Worm (Caenorhabditis elegans) whole organism, mixed stage, embryonic: Measurements from ENCODE around the gene kin-30.
"Not testable (repeated sequence)": the region's sequence is repeated elsewhere in the genome, so short reads cannot be mapped to it uniquely, and the experiment has no call there.

Source experiments
- M03D4.4 ChIP-seq: sonication (generic microtip); optimal IDR thresholded peaks from 2 replicates; lab custom pipeline; 2017; ENCODE audit warnings: mild to moderate bottlenecking, missing genetic modification characterization, missing compliant biosample characterization
- blmp-1 ChIP-seq: fragments of 150-350 bp; optimal IDR thresholded peaks from 2 replicates; lab custom pipeline; 2014; ENCODE audit warnings: missing biosample characterization, missing genetic modification characterization
- ceh-39 ChIP-seq: fragments of 150-350 bp; optimal IDR thresholded peaks from 2 replicates; lab custom pipeline; 2014; ENCODE audit warnings: missing biosample characterization, missing genetic modification characterization
- ceh-43 ChIP-seq: fragments of 200-800 bp; sonication (Bioruptor generic); optimal IDR thresholded peaks from 2 replicates; lab custom pipeline; 2018; ENCODE audit warnings: mild to moderate bottlenecking, missing genetic modification characterization, moderate library complexity, missing compliant biosample characterization
- ceh-83 ChIP-seq: fragments of 200-800 bp; sonication (Bioruptor generic); optimal IDR thresholded peaks from 2 replicates; lab custom pipeline; 2018; ENCODE audit warnings: mild to moderate bottlenecking, missing genetic modification characterization, missing compliant biosample characterization
- ces-1 ChIP-seq: fragments of 150-350 bp; optimal IDR thresholded peaks from 2 replicates; lab custom pipeline; 2014; ENCODE audit warnings: missing biosample characterization, missing genetic modification reagents, missing genetic modification characterization
- cnd-1 ChIP-seq: fragments of 200-800 bp; sonication (Bioruptor generic); optimal IDR thresholded peaks from 2 replicates; lab custom pipeline; 2018; ENCODE audit warnings: mild to moderate bottlenecking, missing genetic modification characterization, missing compliant biosample characterization
- drap-1 ChIP-seq: fragments of 200-800 bp; sonication (Bioruptor generic); optimal IDR thresholded peaks from 3 replicates; lab custom pipeline; 2018; ENCODE audit warnings: mild to moderate bottlenecking, missing genetic modification characterization, missing compliant biosample characterization
- elt-3 ChIP-seq: fragments of 150-350 bp; optimal IDR thresholded peaks from 2 replicates; lab custom pipeline; 2014; ENCODE audit warnings: missing biosample characterization, missing genetic modification characterization
- flh-1 ChIP-seq: fragments of 200-800 bp; sonication (Bioruptor generic); optimal IDR thresholded peaks from 2 replicates; lab custom pipeline; 2018; ENCODE audit warnings: mild to moderate bottlenecking, missing genetic modification characterization, moderate library complexity, missing compliant biosample characterization
- ham-2 ChIP-seq: fragments of 200-800 bp; sonication (Bioruptor generic); optimal IDR thresholded peaks from 2 replicates; lab custom pipeline; 2018; ENCODE audit warnings: mild to moderate bottlenecking, missing genetic modification characterization, missing compliant biosample characterization
- hlh-1 ChIP-seq: fragments of 150-350 bp; optimal IDR thresholded peaks from 2 replicates; lab custom pipeline; 2014; ENCODE audit warnings: missing biosample characterization, missing genetic modification reagents, missing genetic modification characterization
- lin-13 ChIP-seq: fragments of 150-350 bp; optimal IDR thresholded peaks from 2 replicates; lab custom pipeline; 2014; ENCODE audit warnings: missing biosample characterization, missing genetic modification characterization
- lin-32 ChIP-seq: fragments of 200-800 bp; sonication (Bioruptor generic); optimal IDR thresholded peaks from 2 replicates; lab custom pipeline; 2018; ENCODE audit warnings: mild to moderate bottlenecking, missing genetic modification characterization, missing compliant biosample characterization
- mab-5 ChIP-seq: fragments of 150-350 bp; optimal IDR thresholded peaks from 2 replicates; lab custom pipeline; 2014; ENCODE audit warnings: missing biosample characterization, missing genetic modification characterization
- mls-2 ChIP-seq: sonication (generic microtip); optimal IDR thresholded peaks from 2 replicates; lab custom pipeline; 2016; ENCODE audit warnings: mild to moderate bottlenecking, missing genetic modification characterization, moderate library complexity, missing compliant biosample characterization
- nhr-12 ChIP-seq: fragments of 150-350 bp; optimal IDR thresholded peaks from 2 replicates; lab custom pipeline; 2014; ENCODE audit warnings: missing biosample characterization, missing genetic modification characterization
- nhr-2 ChIP-seq: fragments of 150-350 bp; optimal IDR thresholded peaks from 2 replicates; lab custom pipeline; 2014; ENCODE audit warnings: missing biosample characterization, missing genetic modification characterization
- nhr-237 ChIP-seq: fragments of 150-350 bp; optimal IDR thresholded peaks from 2 replicates; lab custom pipeline; 2014; ENCODE audit warnings: missing biosample characterization, missing genetic modification characterization
- nhr-28 ChIP-seq: fragments of 150-350 bp; optimal IDR thresholded peaks from 2 replicates; lab custom pipeline; 2014; ENCODE audit warnings: missing biosample characterization, missing genetic modification characterization
- nhr-76 ChIP-seq: sonication (generic microtip); optimal IDR thresholded peaks from 2 replicates; lab custom pipeline; 2017; ENCODE audit warnings: missing biosample characterization, missing genetic modification characterization
- pha-4 ChIP-seq: fragments of 150-350 bp; optimal IDR thresholded peaks from 2 replicates; lab custom pipeline; 2018; ENCODE audit warnings: missing biosample characterization, missing genetic modification reagents, missing genetic modification characterization
- sem-2 ChIP-seq: fragments of 200-800 bp; sonication (Bioruptor generic); optimal IDR thresholded peaks from 2 replicates; lab custom pipeline; 2018; ENCODE audit warnings: mild to moderate bottlenecking, missing genetic modification characterization, missing compliant biosample characterization
- snpc-4 ChIP-seq: fragments of 150-350 bp; optimal IDR thresholded peaks from 2 replicates; lab custom pipeline; 2014; ENCODE audit warnings: missing biosample characterization, missing genetic modification characterization
- sptf-1 ChIP-seq: sonication (generic microtip); optimal IDR thresholded peaks from 2 replicates; lab custom pipeline; 2017; ENCODE audit warnings: mild to moderate bottlenecking, missing genetic modification characterization, moderate library complexity, missing compliant biosample characterization
- tbx-8 ChIP-seq: fragments of 200-800 bp; sonication (Bioruptor generic); optimal IDR thresholded peaks from 2 replicates; lab custom pipeline; 2018; ENCODE audit warnings: mild to moderate bottlenecking, missing genetic modification characterization, moderate library complexity, missing compliant biosample characterization
- unc-120 ChIP-seq: sonication (generic microtip); optimal IDR thresholded peaks from 2 replicates; lab custom pipeline; 2017; ENCODE audit warnings: missing genetic modification characterization, missing compliant biosample characterization; ENCODE audit not compliant: poor library complexity, severe bottlenecking
- unc-39 ChIP-seq: fragments of 150-350 bp; optimal IDR thresholded peaks from 2 replicates; lab custom pipeline; 2014; ENCODE audit warnings: missing biosample characterization, missing genetic modification characterization
- unc-62 ChIP-seq: fragments of 150-350 bp; optimal IDR thresholded peaks from 2 replicates; lab custom pipeline; 2014; ENCODE audit warnings: missing biosample characterization, missing genetic modification reagents, missing genetic modification characterization
- zip-8 ChIP-seq: fragments of 150-350 bp; optimal IDR thresholded peaks from 2 replicates; lab custom pipeline; 2014; ENCODE audit warnings: missing biosample characterization, missing genetic modification characterization
- ztf-11 ChIP-seq: fragments of 150-350 bp; optimal IDR thresholded peaks from 2 replicates; lab custom pipeline; 2014; ENCODE audit warnings: missing biosample characterization, missing genetic modification characterization

kin-30 gene

ce11 chrV:15211869-15212268, 32.7 kb upstream of the kin-30 start, which contains the start of gene sri-24:
Gene sri-24, plus strand, starts transcription at chrV:15212169.
- not testable (repeated sequence) for TF ChIP-seq unc-39 (tag; lab: Kevin White, UChicago); ces-1 (GFP tag; lab: Kevin White, UChicago); ham-2

ce11 chrV:15215175-15215574, 29.4 kb upstream of the kin-30 start, which contains the start of gene sri-26:
Gene sri-26, plus strand, starts transcription at chrV:15215475.
- TF ChIP-seq hlh-1 (tag; lab: Kevin White, UChicago); lin-32; ces-1 (GFP tag; lab: Kevin White, UChicago): not testable (repeated sequence)

DNA sequence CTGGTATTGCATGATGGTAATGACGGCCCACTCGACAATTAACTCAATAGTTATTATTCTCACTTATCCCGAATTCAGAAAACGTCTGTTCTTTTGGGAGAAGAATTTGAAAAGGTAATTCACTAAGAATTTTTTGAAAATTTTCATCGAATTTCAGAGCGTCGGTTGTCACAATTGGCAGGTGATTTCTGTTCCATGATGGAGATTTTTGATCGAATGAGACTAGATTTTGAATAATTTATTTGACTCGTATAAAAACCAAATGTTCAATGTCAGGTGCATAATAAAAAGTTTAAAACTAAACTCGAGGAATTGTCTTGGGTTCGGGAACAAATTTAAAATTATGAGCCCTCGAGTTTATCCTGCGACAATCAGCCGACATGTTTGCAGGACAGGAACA, 27.9 kb upstream of the kin-30 start, which contains the start of gene sri-25:
Gene sri-25, plus strand, starts transcription at position 301 of the 400 bp plus-strand sequence.
- TF ChIP-seq tbx-8 (GFP tag; lab: Kevin White, UChicago) (no peak), mls-2 (tag; lab: Kevin White, UChicago) (no peak), unc-39 (tag; lab: Kevin White, UChicago) (no peak)
- TF ChIP-seq, all 35 proteins: peak for 0

DNA sequence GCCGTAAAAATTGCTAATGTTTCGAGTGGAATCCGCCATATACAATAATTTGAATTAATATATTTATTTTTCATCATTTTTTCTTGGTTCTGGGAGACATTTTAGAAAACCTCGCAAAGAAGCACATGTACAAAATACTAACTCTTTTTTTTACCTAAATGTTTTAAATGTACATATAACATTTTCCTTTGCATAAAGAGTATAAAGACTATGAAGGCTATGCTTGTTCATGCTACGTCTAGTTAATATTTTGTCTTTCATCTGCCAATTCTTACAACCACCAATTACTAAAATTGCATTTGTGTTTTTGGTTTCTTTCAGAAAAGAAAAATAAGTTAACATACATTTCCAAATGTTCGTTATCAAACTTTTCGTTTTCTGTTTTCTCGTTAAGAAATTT, 23.2 kb upstream of the kin-30 start, which contains the start of gene irld-25:
Gene irld-25, plus strand, starts transcription at position 301 of the 400 bp plus-strand sequence.
- TF ChIP-seq unc-39 (tag; lab: Kevin White, UChicago) (no peak), ceh-43 (no peak), nhr-12 (tag; lab: Kevin White, UChicago) (no peak), unc-62 (GFP tag; lab: Kevin White, UChicago) (no peak), sptf-1 (tag; lab: Kevin White, UChicago) (no peak)

ce11 chrV:15223668-15224067, 20.9 kb upstream of the kin-30 start, which contains the start of gene srw-24:
Gene srw-24, plus strand, starts transcription at chrV:15223968.
- TF ChIP-seq zip-8 (no peak), ham-2 (no peak), nhr-2 (tag; lab: Kevin White, UChicago) (no peak), ceh-83 (GFP tag; lab: Kevin White, UChicago) (no peak), sem-2 (no peak), elt-3 (tag; lab: Kevin White, UChicago) (no peak), lin-32 (no peak), drap-1 (GFP tag; lab: Kevin White, UChicago) (no peak), unc-120 (tag; lab: Kevin White, UChicago) (no peak), blmp-1 (tag; lab: Kevin White, UChicago) (no peak)

ce11 chrV:15225650-15226049, 18.9 kb upstream of the kin-30 start, which contains the start of gene srw-14:
Gene srw-14, plus strand, starts transcription at chrV:15225950.
- no peak for TF ChIP-seq nhr-237 (tag; lab: Kevin White, UChicago)
- no peak for TF ChIP-seq lin-32
- no peak for TF ChIP-seq ceh-83 (GFP tag; lab: Kevin White, UChicago)
- TF ChIP-seq nhr-28, result no peak
- TF ChIP-seq pha-4 (tag; lab: Kevin White, UChicago), result no peak
- TF ChIP-seq lin-13 (tag; lab: Kevin White, UChicago), result no peak
- TF ChIP-seq M03D4.4 (tag; lab: Kevin White, UChicago), result no peak
- no peak for TF ChIP-seq unc-62 (GFP tag; lab: Kevin White, UChicago)
- no peak for TF ChIP-seq blmp-1 (tag; lab: Kevin White, UChicago)
- no peak for TF ChIP-seq elt-3 (tag; lab: Kevin White, UChicago)
- no peak for TF ChIP-seq cnd-1
- TF ChIP-seq nhr-76 (tag; lab: Kevin White, UChicago), result no peak
- no peak for TF ChIP-seq nhr-12 (tag; lab: Kevin White, UChicago)
- TF ChIP-seq snpc-4 (tag; lab: Kevin White, UChicago), result no peak
- no peak for TF ChIP-seq mab-5
- no peak for TF ChIP-seq ces-1 (GFP tag; lab: Kevin White, UChicago)
- TF ChIP-seq sptf-1 (tag; lab: Kevin White, UChicago), result no peak

DNA sequence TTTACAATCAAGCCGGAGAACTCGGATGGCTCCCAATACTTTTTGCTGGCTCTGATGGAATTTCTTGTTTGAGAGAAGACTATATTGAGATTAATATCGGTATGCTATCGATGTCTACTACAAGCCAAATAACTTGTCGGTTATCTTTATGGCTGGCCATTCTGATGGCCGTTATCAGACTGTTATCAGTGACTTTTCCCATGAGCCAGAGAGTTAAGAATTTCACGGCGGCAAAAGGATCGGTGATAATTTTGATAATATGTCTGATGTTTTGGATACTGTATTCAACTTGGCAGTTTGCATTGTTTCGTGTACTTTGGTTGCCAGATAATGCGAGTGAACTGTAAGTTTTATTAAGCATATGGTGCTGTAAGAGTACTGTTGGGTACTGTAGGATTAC, 18.4 kb upstream of the kin-30 start:
- TF ChIP-seq flh-1 (GFP tag; lab: Kevin White, UChicago) (no peak), M03D4.4 (tag; lab: Kevin White, UChicago) (no peak), pha-4 (tag; lab: Kevin White, UChicago) (no peak), ztf-11 (no peak), mab-5 (no peak), lin-32 (no peak), nhr-2 (tag; lab: Kevin White, UChicago) (no peak), blmp-1 (tag; lab: Kevin White, UChicago) (no peak), ceh-39 (tag; lab: Kevin White, UChicago) (no peak), tbx-8 (GFP tag; lab: Kevin White, UChicago) (no peak), elt-3 (tag; lab: Kevin White, UChicago) (no peak), mls-2 (tag; lab: Kevin White, UChicago) (no peak)
